Worm (Caenorhabditis elegans) whole organism, L3 larva: ENCODE measurements around the gene F36H12.9.
"Not testable (repeated sequence)": the region's sequence is repeated elsewhere in the genome, so short reads cannot be mapped to it uniquely, and the experiment has no call there.

Experiments
- R02D3.7 ChIP-seq: fragments of 150-350 bp; optimal IDR thresholded peaks from 2 replicates; lab custom pipeline; 2014; ENCODE audit warnings: missing biosample characterization, missing genetic modification characterization
- ama-1 ChIP-seq: fragments of 150-350 bp; optimal IDR thresholded peaks from 2 replicates; lab custom pipeline; 2018
- ceh-28 ChIP-seq: fragments of 150-350 bp; optimal IDR thresholded peaks from 2 replicates; lab custom pipeline; 2014; ENCODE audit warnings: missing biosample characterization, missing genetic modification reagents, missing genetic modification characterization
- elt-1 ChIP-seq: fragments of 150-350 bp; optimal IDR thresholded peaks from 2 replicates; lab custom pipeline; 2014; ENCODE audit warnings: missing biosample characterization, missing genetic modification characterization
- elt-2 ChIP-seq: sonication (generic microtip); optimal IDR thresholded peaks from 2 replicates; lab custom pipeline; 2016; ENCODE audit warnings: missing genetic modification reagents, mild to moderate bottlenecking, missing genetic modification characterization, missing compliant biosample characterization
- elt-3 ChIP-seq, 3 experiments: fragments of 150-350 bp in 1 of 3; sonication (generic microtip) in 2 of 3; optimal IDR thresholded peaks; 2 replicates in 2 of 3; 4 replicates in 1 of 3; lab custom pipeline; 2014 to 2017; ENCODE audit warnings: missing biosample characterization in 3 of 3, missing genetic modification characterization in 3 of 3
- nhr-12 ChIP-seq: fragments of 150-350 bp; optimal IDR thresholded peaks from 2 replicates; lab custom pipeline; 2014; ENCODE audit warnings: missing biosample characterization, missing genetic modification characterization
- nhr-23 ChIP-seq: fragments of 150-350 bp; optimal IDR thresholded peaks from 2 replicates; lab custom pipeline; 2014; ENCODE audit warnings: missing biosample characterization, missing genetic modification reagents, missing genetic modification characterization
- nhr-237 ChIP-seq: fragments of 150-350 bp; optimal IDR thresholded peaks from 2 replicates; lab custom pipeline; 2014; ENCODE audit warnings: missing biosample characterization, missing genetic modification characterization
- pha-4 ChIP-seq: fragments of 150-350 bp; optimal IDR thresholded peaks from 2 replicates; lab custom pipeline; 2014; ENCODE audit warnings: missing biosample characterization, missing genetic modification reagents, missing genetic modification characterization
- pqm-1 ChIP-seq: fragments of 150-350 bp; optimal IDR thresholded peaks from 2 replicates; lab custom pipeline; 2017; ENCODE audit warnings: missing biosample characterization, missing genetic modification characterization, inconsistent platforms
- unc-62 ChIP-seq: fragments of 150-350 bp; sonication (generic microtip); optimal IDR thresholded peaks from 4 replicates; lab custom pipeline; 2014; ENCODE audit warnings: missing biosample characterization, missing genetic modification reagents, missing genetic modification characterization
- ztf-11 ChIP-seq: fragments of 150-350 bp; optimal IDR thresholded peaks from 2 replicates; lab custom pipeline; 2014; ENCODE audit warnings: missing biosample characterization, missing genetic modification characterization

DNA sequence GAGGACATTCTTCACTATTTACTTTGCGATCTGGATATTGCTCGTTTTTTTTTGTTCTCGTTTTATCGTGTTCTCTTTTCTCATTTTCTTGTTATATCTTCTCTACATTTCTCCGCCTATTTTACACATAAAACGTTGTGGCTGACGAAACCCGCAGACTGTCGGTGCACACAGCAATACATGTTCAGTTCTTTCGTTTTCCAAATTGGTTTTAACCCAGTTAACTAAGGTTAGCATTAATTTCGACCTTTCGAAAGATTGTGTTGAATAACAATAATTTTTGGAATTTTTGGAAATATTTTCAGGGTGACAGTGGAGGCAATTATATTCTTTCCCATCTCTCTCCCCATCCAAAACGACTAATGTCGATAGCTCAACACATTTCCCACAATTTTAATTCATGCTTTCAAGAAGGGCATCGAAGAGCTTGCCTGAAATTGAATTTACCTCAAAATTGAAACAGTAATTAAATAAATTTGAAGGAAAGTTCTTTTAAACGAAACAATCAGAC lies 7.9 kb downstream of the F36H12.9 start:
- TF ChIP-seq elt-2 (tag; lab: Kevin White, UChicago); elt-3 (tag; optimal IDR thresholded peaks at IDR 0.05; lab: Kevin White, UChicago); pha-4 (tag; lab: Kevin White, UChicago); nhr-12 (tag; lab: Kevin White, UChicago); nhr-237; ceh-28 (tag; lab: Kevin White, UChicago); ztf-11; R02D3.7; unc-62 (GFP tag; lab: Kevin White, UChicago); nhr-23 (tag; lab: Kevin White, UChicago); pqm-1 (tag; lab: Kevin White, UChicago); elt-1: not testable (repeated sequence)
- TF ChIP-seq ama-1 (lab: Kevin White, UChicago), result peak; percentile 70
